Worm (Caenorhabditis elegans): ENCODE measurements around the gene col-95.

ce11 chrIII:11719400-11719875 lies 15.6 kb downstream of the col-95 start, which contains the start of the genes elb-1 and Y41C4A.11:
- no peak for TF ChIP-seq flt-1 (GFP tag; IDR thresholded peaks at IDR 0.05)
- TF ChIP-seq ztf-29 (GFP tag; IDR thresholded peaks at IDR 0.05), result no peak
- TF ChIP-seq tab-1 (GFP tag; IDR thresholded peaks at IDR 0.05), result no peak
- TF ChIP-seq klf-2 (GFP tag; conservative IDR thresholded peaks at IDR 0.05), result no peak
- no peak for TF ChIP-seq ztf-23 (GFP tag; IDR thresholded peaks at IDR 0.05)
- no peak for TF ChIP-seq T22C8.4 (GFP tag; IDR thresholded peaks at IDR 0.05)
- TF ChIP-seq med-1 (GFP tag; optimal IDR thresholded peaks at IDR 0.05; ENCODE audit: insufficient read depth), result no peak
- no peak for TF ChIP-seq ref-1 (GFP tag; conservative IDR thresholded peaks at IDR 0.05)

Data from whole organism, midembryonic.